Worm (Caenorhabditis elegans): ENCODE data around the gene ghi-1.

DNA sequence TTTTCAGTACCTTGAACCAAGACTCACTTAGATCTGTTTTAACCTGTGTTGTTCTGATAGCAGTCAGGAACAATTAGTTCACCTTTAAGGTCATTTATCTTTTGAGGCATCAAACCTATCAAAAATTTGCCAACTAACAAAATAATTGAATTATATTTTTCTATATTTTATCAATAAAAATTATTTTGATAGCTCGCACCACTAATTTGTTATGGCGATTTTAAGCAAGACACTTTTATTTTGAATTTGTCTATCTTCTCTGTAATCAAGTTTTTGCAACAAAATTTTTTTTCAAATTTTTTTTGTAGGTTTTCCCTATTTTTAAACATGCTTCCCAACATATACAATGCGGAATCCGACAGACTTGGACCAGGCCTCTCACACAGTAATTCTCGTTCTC lies 42.1 kb downstream of the ghi-1 start, which contains the start of gene kel-1:
- no peak for TF ChIP-seq daf-12 (tag; optimal IDR thresholded peaks at IDR 0.05)
- TF ChIP-seq aly-2 (tag; optimal IDR thresholded peaks at IDR 0.05): no peak
- TF ChIP-seq pqm-1 (tag; optimal IDR thresholded peaks at IDR 0.05): no peak
- TF ChIP-seq ceh-9 (tag; optimal IDR thresholded peaks at IDR 0.05): no peak
- TF ChIP-seq fos-1 (tag; optimal IDR thresholded peaks at IDR 0.05): no peak

All from whole organism, L3 larva.